ENCODE assay signal across 1 fruit fly cellular context in genomic region chr3R:16987220-16987923, dm6.
TF ChIP-seq lines count a peak whose summit lies in the region.

TSS of gene CG18622 (minus strand) at chr3R:16987732.

TF ChIP-seq in whole organism, embryonic, 481 proteins besides CTCF, POLR2A, EP300 and RAD21 (continued from another document and continues in another):
- TF ChIP-seq CG13775 (GFP tag; optimal IDR thresholded peaks at IDR 0.05; lab: Kevin White, UChicago) (no peak), CG17912 (GFP tag; optimal IDR thresholded peaks at IDR 0.05; lab: Kevin White, UChicago) (no peak), Dref (GFP tag; IDR thresholded peaks at IDR 0.05; lab: Robert Waterston, UW) (no peak), CG2199 (GFP tag; IDR thresholded peaks at IDR 0.05; lab: Robert Waterston, UW) (peak; percentile 11; the same call in 1 of the 3 replicates), CoRest (tag; optimal IDR thresholded peaks at IDR 0.05; lab: Kevin White, UChicago) (peak; percentile 8), MBD-R2 (GFP tag; IDR thresholded peaks at IDR 0.05; lab: Robert Waterston, UW) (0 out of 2 replicates have a peak, but pooled peaks have one; percentile 19), croc (GFP tag; conservative IDR thresholded peaks at IDR 0.05; lab: Robert Waterston, UW) (no peak), CG13123 (GFP tag; optimal IDR thresholded peaks at IDR 0.05; lab: Kevin White, UChicago) (no peak), nom (GFP tag; optimal IDR thresholded peaks at IDR 0.05; lab: Kevin White, UChicago) (peak; percentile 15), chinmo (GFP tag; IDR thresholded peaks at IDR 0.05; lab: Robert Waterston, UW; ENCODE audit: partially characterized antibody) (no peak; the same call in 2 of the 4 replicates), CG12769 (tag; optimal IDR thresholded peaks at IDR 0.05; lab: Kevin White, UChicago) (peak; percentile 54), gfzf (GFP tag; optimal IDR thresholded peaks at IDR 0.05; lab: Kevin White, UChicago) (no peak), pros (GFP tag; optimal IDR thresholded peaks at IDR 0.05; lab: Kevin White, UChicago) (no peak), Hey (tag; optimal IDR thresholded peaks at IDR 0.05; lab: Kevin White, UChicago) (no peak), gce (GFP tag; IDR thresholded peaks at IDR 0.05; lab: Robert Waterston, UW) (no peak), CG18619 (GFP tag; optimal IDR thresholded peaks at IDR 0.05; lab: Kevin White, UChicago) (no peak), CG10565 (GFP tag; optimal IDR thresholded peaks at IDR 0.05; lab: Kevin White, UChicago) (no peak), CG13287 (GFP tag; IDR thresholded peaks at IDR 0.05; lab: Robert Waterston, UW; ENCODE audit: partially characterized antibody) (peak; percentile 63; the same call in 1 of the 2 replicates), Bteb2 (GFP tag; optimal IDR thresholded peaks at IDR 0.05; lab: Kevin White, UChicago) (no peak), Oli (tag; optimal IDR thresholded peaks at IDR 0.05; lab: Kevin White, UChicago) (no peak), chm (GFP tag; IDR thresholded peaks at IDR 0.05; lab: Robert Waterston, UW) (peak; percentile 45; the same call in 1 of the 2 replicates), Ets97D (GFP tag; optimal IDR thresholded peaks at IDR 0.05; lab: Kevin White, UChicago) (no peak), CG9215 (GFP tag; IDR thresholded peaks at IDR 0.05; lab: Robert Waterston, UW) (no peak), Optix (GFP tag; IDR thresholded peaks at IDR 0.05; lab: Robert Waterston, UW) (no peak), br (optimal IDR thresholded peaks at IDR 0.05; lab: Kevin White, UChicago) (no peak), dimm (GFP tag; IDR thresholded peaks at IDR 0.05; lab: Robert Waterston, UW) (no peak), CG12071 (GFP tag; optimal IDR thresholded peaks at IDR 0.05; lab: Kevin White, UChicago) (no peak), ab (GFP tag; optimal IDR thresholded peaks at IDR 0.05; lab: Kevin White, UChicago) (no peak), CG11247 (GFP tag; IDR thresholded peaks at IDR 0.05; lab: Robert Waterston, UW) (no peak), hth (optimal IDR thresholded peaks at IDR 0.05; lab: Kevin White, UChicago) (no peak), CG6654 (GFP tag; optimal IDR thresholded peaks at IDR 0.05; lab: Kevin White, UChicago) (no peak), CG9817 (tag; optimal IDR thresholded peaks at IDR 0.05; lab: Kevin White, UChicago) (no peak), CG5180 (GFP tag; optimal IDR thresholded peaks at IDR 0.05; lab: Kevin White, UChicago) (no peak), Elba2 (GFP tag; optimal IDR thresholded peaks at IDR 0.05; lab: Kevin White, UChicago) (no peak), Awh (GFP tag; IDR thresholded peaks at IDR 0.05; lab: Robert Waterston, UW) (0 out of 2 replicates have a peak, but pooled peaks have one; percentile 43), unc-4 (GFP tag; IDR thresholded peaks at IDR 0.05; lab: Robert Waterston, UW; ENCODE audit: partially characterized antibody) (no peak), CG4282 (GFP tag; optimal IDR thresholded peaks at IDR 0.05; lab: Kevin White, UChicago) (no peak), bigmax (GFP tag; optimal IDR thresholded peaks at IDR 0.05; lab: Kevin White, UChicago) (no peak), pan (optimal IDR thresholded peaks at IDR 0.05; lab: Kevin White, UChicago) (no peak), pan (GFP tag; optimal IDR thresholded peaks at IDR 0.05 in 1 of 2, IDR thresholded peaks at IDR 0.05 in 1 of 2) (no peak), CG10321 (GFP tag; IDR thresholded peaks at IDR 0.05; lab: Robert Waterston, UW) (no peak), Doc3 (GFP tag; IDR thresholded peaks at IDR 0.05; lab: Robert Waterston, UW; ENCODE audit: partially characterized antibody) (no peak), CG31388 (GFP tag; optimal IDR thresholded peaks at IDR 0.05; lab: Kevin White, UChicago) (no peak), MESR4 (GFP tag; optimal IDR thresholded peaks at IDR 0.05; lab: Kevin White, UChicago) (no peak), CG17186 (GFP tag; optimal IDR thresholded peaks at IDR 0.05; lab: Kevin White, UChicago) (no peak), Xrp1 (GFP tag; IDR thresholded peaks at IDR 0.05; lab: Robert Waterston, UW) (no peak), CG34376 (GFP tag; optimal IDR thresholded peaks at IDR 0.05; lab: Kevin White, UChicago) (peak; percentile 67), NFAT (GFP tag; IDR thresholded peaks at IDR 0.05; lab: Robert Waterston, UW) (no peak), yki (optimal IDR thresholded peaks at IDR 0.05; lab: Kevin White, UChicago) (no peak), row (GFP tag; IDR thresholded peaks at IDR 0.05; lab: Robert Waterston, UW) (no peak; the same call in 2 of the 3 replicates), sr (GFP tag; IDR thresholded peaks at IDR 0.05; lab: Robert Waterston, UW) (no peak), HmgZ (tag; optimal IDR thresholded peaks at IDR 0.05; lab: Kevin White, UChicago) (peak; percentile 30), CG43689 (GFP tag; IDR thresholded peaks at IDR 0.05; lab: Robert Waterston, UW) (no peak), CG1603 (tag; optimal IDR thresholded peaks at IDR 0.05; lab: Kevin White, UChicago) (no peak), nmo (GFP tag; optimal IDR thresholded peaks at IDR 0.05; lab: Kevin White, UChicago) (peak; percentile 12), CG17328 (GFP tag; IDR thresholded peaks at IDR 0.05; lab: Robert Waterston, UW) (no peak), CG13624 (GFP tag; optimal IDR thresholded peaks at IDR 0.05; lab: Kevin White, UChicago) (no peak), CG1233 (GFP tag; optimal IDR thresholded peaks at IDR 0.05; lab: Kevin White, UChicago) (no peak), Hr51 (GFP tag; optimal IDR thresholded peaks at IDR 0.05; lab: Kevin White, UChicago) (peak in 1 of 2 experiments; percentile 24), salm (tag; optimal IDR thresholded peaks at IDR 0.05; lab: Kevin White, UChicago) (no peak), ssp (GFP tag; IDR thresholded peaks at IDR 0.05; lab: Robert Waterston, UW) (no peak), CG13424 (tag; optimal IDR thresholded peaks at IDR 0.05; lab: Kevin White, UChicago) (no peak), HHEX (GFP tag; optimal IDR thresholded peaks at IDR 0.05; lab: Kevin White, UChicago) (no peak), CG9876 (GFP tag; optimal IDR thresholded peaks at IDR 0.05; lab: Kevin White, UChicago) (no peak), CG10959 (GFP tag; IDR thresholded peaks at IDR 0.05; lab: Robert Waterston, UW) (no peak), CG6791 (GFP tag; IDR thresholded peaks at IDR 0.05; lab: Robert Waterston, UW; ENCODE audit: partially characterized antibody) (no peak), CG13296 (GFP tag; optimal IDR thresholded peaks at IDR 0.05; lab: Kevin White, UChicago) (no peak), CG15601 (tag; optimal IDR thresholded peaks at IDR 0.05; lab: Kevin White, UChicago) (no peak), btn (GFP tag; optimal IDR thresholded peaks at IDR 0.05; lab: Kevin White, UChicago) (no peak), luna (GFP tag; optimal IDR thresholded peaks at IDR 0.05; lab: Kevin White, UChicago) (no peak), CG10209 (GFP tag; optimal IDR thresholded peaks at IDR 0.05; lab: Kevin White, UChicago) (no peak), E2f1 (GFP tag; IDR thresholded peaks at IDR 0.05; lab: Robert Waterston, UW) (no peak), zf30C (GFP tag; optimal IDR thresholded peaks at IDR 0.05; lab: Kevin White, UChicago) (no peak), lmd (GFP tag; IDR thresholded peaks at IDR 0.05; lab: Robert Waterston, UW) (peak; percentile 32; the same call in 1 of the 2 replicates), CG6175 (GFP tag; IDR thresholded peaks at IDR 0.05; lab: Robert Waterston, UW) (no peak), CG10543 (GFP tag; optimal IDR thresholded peaks at IDR 0.05; lab: Kevin White, UChicago) (peak; percentile 96), CG11456 (GFP tag; IDR thresholded peaks at IDR 0.05; lab: Robert Waterston, UW) (no peak; the same call in 2 of the 3 replicates), CG7928 (GFP tag; optimal IDR thresholded peaks at IDR 0.05; lab: Kevin White, UChicago) (no peak), lola (GFP tag; optimal IDR thresholded peaks at IDR 0.05; lab: Kevin White, UChicago) (no peak), ara (GFP tag; IDR thresholded peaks at IDR 0.05; lab: Robert Waterston, UW) (no peak), crp (GFP tag; optimal IDR thresholded peaks at IDR 0.05; lab: Kevin White, UChicago) (peak in 1 of 2 experiments; percentile 10), Lpt (GFP tag; optimal IDR thresholded peaks at IDR 0.05; lab: Kevin White, UChicago) (no peak), Ptx1 (GFP tag; IDR thresholded peaks at IDR 0.05; lab: Robert Waterston, UW) (no peak), amos (GFP tag; IDR thresholded peaks at IDR 0.05; lab: Robert Waterston, UW; ENCODE audit: partially characterized antibody) (peak; percentile 51; the same call in 1 of the 2 replicates), CG10462 (GFP tag; optimal IDR thresholded peaks at IDR 0.05; lab: Kevin White, UChicago) (no peak), mirr (GFP tag; optimal IDR thresholded peaks at IDR 0.05; lab: Kevin White, UChicago) (peak; percentile 75), CG5953 (GFP tag; IDR thresholded peaks at IDR 0.05; lab: Robert Waterston, UW) (no peak), danr (GFP tag; IDR thresholded peaks at IDR 0.05; lab: Robert Waterston, UW) (no peak), Camta (GFP tag; optimal IDR thresholded peaks at IDR 0.05; lab: Kevin White, UChicago) (no peak), Meics (GFP tag; optimal IDR thresholded peaks at IDR 0.05; lab: Kevin White, UChicago) (no peak), Hmr (GFP tag; optimal IDR thresholded peaks at IDR 0.05; lab: Kevin White, UChicago) (no peak), grau (tag; optimal IDR thresholded peaks at IDR 0.05; lab: Kevin White, UChicago) (no peak), CG32767 (GFP tag; IDR thresholded peaks at IDR 0.05; lab: Robert Waterston, UW) (no peak), HLHmδ (GFP tag; optimal IDR thresholded peaks at IDR 0.05; lab: Kevin White, UChicago) (no peak), CG14441 (GFP tag; IDR thresholded peaks at IDR 0.05; lab: Robert Waterston, UW) (no peak), cg (GFP tag; optimal IDR thresholded peaks at IDR 0.05; lab: Kevin White, UChicago) (peak; percentile 7), HLH3B (GFP tag; IDR thresholded peaks at IDR 0.05; lab: Robert Waterston, UW) (peak; percentile 52; the same call in 1 of the 2 replicates), oc (tag; optimal IDR thresholded peaks at IDR 0.05; lab: Kevin White, UChicago) (peak; percentile 34), CG15269 (tag; optimal IDR thresholded peaks at IDR 0.05; lab: Kevin White, UChicago) (no peak), CG12942 (GFP tag; optimal IDR thresholded peaks at IDR 0.05; lab: Kevin White, UChicago) (no peak), Med (GFP tag; lab: Kevin White, UChicago) (peak; percentile 76), Dp (GFP tag; optimal IDR thresholded peaks at IDR 0.05; lab: Kevin White, UChicago) (no peak), CG9609 (GFP tag; optimal IDR thresholded peaks at IDR 0.05; lab: Kevin White, UChicago) (no peak), CG8281 (tag; optimal IDR thresholded peaks at IDR 0.05; lab: Kevin White, UChicago) (no peak), sob (GFP tag; IDR thresholded peaks at IDR 0.05; lab: Robert Waterston, UW) (peak; percentile 37; the same call in 1 of the 2 replicates), Drgx (GFP tag; IDR thresholded peaks at IDR 0.05; lab: Robert Waterston, UW) (no peak), phol (tag; optimal IDR thresholded peaks at IDR 0.05; lab: Kevin White, UChicago) (no peak), CG15479 (GFP tag; optimal IDR thresholded peaks at IDR 0.05; lab: Kevin White, UChicago) (no peak), Fer2 (tag; optimal IDR thresholded peaks at IDR 0.05; lab: Kevin White, UChicago) (no peak), CG17802 (tag; optimal IDR thresholded peaks at IDR 0.05; lab: Kevin White, UChicago) (no peak), Atf6 (GFP tag; IDR thresholded peaks at IDR 0.05; lab: Robert Waterston, UW) (no peak), CG10979 (tag; optimal IDR thresholded peaks at IDR 0.05; lab: Kevin White, UChicago) (no peak), Poxn (GFP tag; IDR thresholded peaks at IDR 0.05; lab: Robert Waterston, UW) (no peak), Adf1 (GFP tag; IDR thresholded peaks at IDR 0.05; lab: Robert Waterston, UW) (no peak), emc (GFP tag; optimal IDR thresholded peaks at IDR 0.05; lab: Kevin White, UChicago) (no peak), chn (GFP tag; optimal IDR thresholded peaks at IDR 0.05; lab: Kevin White, UChicago) (no peak), zfh1 (GFP tag; IDR thresholded peaks at IDR 0.05; lab: Robert Waterston, UW) (no peak), fru (optimal IDR thresholded peaks at IDR 0.05; lab: Kevin White, UChicago) (no peak), aop (GFP tag; IDR thresholded peaks at IDR 0.05; lab: Robert Waterston, UW) (no peak), CG1024 (GFP tag; IDR thresholded peaks at IDR 0.05; lab: Robert Waterston, UW) (no peak), az2 (GFP tag; optimal IDR thresholded peaks at IDR 0.05; lab: Kevin White, UChicago) (no peak), CG34422 (GFP tag; IDR thresholded peaks at IDR 0.05; lab: Robert Waterston, UW) (peak; percentile 34; the same call in 1 of the 3 replicates), CG11504 (tag; optimal IDR thresholded peaks at IDR 0.05; lab: Kevin White, UChicago) (peak; percentile 45), CG8924 (tag; optimal IDR thresholded peaks at IDR 0.05; lab: Kevin White, UChicago) (no peak), bsh (GFP tag; optimal IDR thresholded peaks at IDR 0.05; lab: Kevin White, UChicago) (no peak), CG31224 (GFP tag; IDR thresholded peaks at IDR 0.05; lab: Robert Waterston, UW) (no peak), ash1 (GFP tag; optimal IDR thresholded peaks at IDR 0.05; lab: Kevin White, UChicago) (no peak), Jarid2 (GFP tag; optimal IDR thresholded peaks at IDR 0.05; lab: Kevin White, UChicago) (peak; percentile 87), Scr (GFP tag; IDR thresholded peaks at IDR 0.05; lab: Robert Waterston, UW; ENCODE audit: partially characterized antibody) (no peak), ham (GFP tag; IDR thresholded peaks at IDR 0.05; lab: Robert Waterston, UW) (no peak), CG9437 (GFP tag; optimal IDR thresholded peaks at IDR 0.05; lab: Kevin White, UChicago) (no peak), CG7556 (GFP tag; optimal IDR thresholded peaks at IDR 0.05; lab: Kevin White, UChicago) (no peak), Xbp1 (GFP tag; optimal IDR thresholded peaks at IDR 0.05; lab: Kevin White, UChicago) (no peak), crol (GFP tag; IDR thresholded peaks at IDR 0.05; lab: Robert Waterston, UW) (peak; percentile 62), her (GFP tag; optimal IDR thresholded peaks at IDR 0.05; lab: Kevin White, UChicago) (no peak), Side (GFP tag; optimal IDR thresholded peaks at IDR 0.05; lab: Kevin White, UChicago) (no peak), hkb (optimal IDR thresholded peaks at IDR 0.05; lab: Kevin White, UChicago) (no peak), hkb (GFP tag; IDR thresholded peaks at IDR 0.05; lab: Robert Waterston, UW) (no peak; the same call in 1 of the 2 replicates)
